Fruit fly (Drosophila melanogaster): ENCODE measurements around the gene CG8925.

The CG8925 gene

dm6 chr3R:16212859-16213708 lies 41.3 kb downstream of the CG8925 start (continued):
- peak; percentile 52 for TF ChIP-seq esn (GFP tag; optimal IDR thresholded peaks at IDR 0.05)
- peak; percentile 25 for TF ChIP-seq acj6 (GFP tag; optimal IDR thresholded peaks at IDR 0.05)
- TF ChIP-seq cyc (GFP tag; optimal IDR thresholded peaks at IDR 0.05) = peak; percentile 43
- no peak for TF ChIP-seq CG6276 (GFP tag; optimal IDR thresholded peaks at IDR 0.05)
- no peak for TF ChIP-seq CG9139 (GFP tag; optimal IDR thresholded peaks at IDR 0.05)
- peak; percentile 34 for TF ChIP-seq lz (GFP tag; optimal IDR thresholded peaks at IDR 0.05)
- peak; percentile 41 for TF ChIP-seq CG6792 (GFP tag; optimal IDR thresholded peaks at IDR 0.05)
- peak; percentile 14 for TF ChIP-seq achi (GFP tag; optimal IDR thresholded peaks at IDR 0.05)
- no peak for TF ChIP-seq fkh (GFP tag; optimal IDR thresholded peaks at IDR 0.05)
- TF ChIP-seq CG15336 (GFP tag; IDR thresholded peaks at IDR 0.05) = peak; percentile 19
- peak; percentile 30 for TF ChIP-seq fd59A (GFP tag; optimal IDR thresholded peaks at IDR 0.05)
- peak; percentile 11 for TF ChIP-seq CG8632 (GFP tag; optimal IDR thresholded peaks at IDR 0.05)
- peak in 1 of 2 experiments; percentile 28 for TF ChIP-seq ss (GFP tag; optimal IDR thresholded peaks at IDR 0.05)
- TF ChIP-seq Eip93F (GFP tag; optimal IDR thresholded peaks at IDR 0.05) = no peak
- peak; percentile 78 for TF ChIP-seq CG6808 (GFP tag; optimal IDR thresholded peaks at IDR 0.05)
- peak; percentile 49 for TF ChIP-seq Ets96B (tag; optimal IDR thresholded peaks at IDR 0.05)
- TF ChIP-seq dsx (GFP tag; optimal IDR thresholded peaks at IDR 0.05; ENCODE audit: poor library complexity, severe bottlenecking) = peak; percentile 13
- TF ChIP-seq Hr38 (GFP tag; optimal IDR thresholded peaks at IDR 0.05) = no peak
- TF ChIP-seq dac (GFP tag; optimal IDR thresholded peaks at IDR 0.05) = no peak
- TF ChIP-seq CG32006 (GFP tag; optimal IDR thresholded peaks at IDR 0.05) = peak; percentile 49
- TF ChIP-seq CG11902 (GFP tag; optimal IDR thresholded peaks at IDR 0.05) = peak; percentile 37
- TF ChIP-seq vri (GFP tag; optimal IDR thresholded peaks at IDR 0.05) = no peak
- peak; percentile 5 for TF ChIP-seq pdm3 (GFP tag; optimal IDR thresholded peaks at IDR 0.05)
- peak; percentile 62 for TF ChIP-seq Eip75B (GFP tag; optimal IDR thresholded peaks at IDR 0.05)

dm6 chr3R:16213792-16214473 lies 42.1 kb downstream of the CG8925 start:
- TF ChIP-seq OdsH (GFP tag; optimal IDR thresholded peaks at IDR 0.05) (peak; percentile 32), CG16779 (tag; optimal IDR thresholded peaks at IDR 0.05) (no peak), acj6 (GFP tag; optimal IDR thresholded peaks at IDR 0.05) (no peak), CG32006 (GFP tag; optimal IDR thresholded peaks at IDR 0.05) (peak; percentile 45), CG10631 (GFP tag; optimal IDR thresholded peaks at IDR 0.05) (no peak), spab (GFP tag; optimal IDR thresholded peaks at IDR 0.05) (no peak), CG6808 (GFP tag; optimal IDR thresholded peaks at IDR 0.05) (no peak), CG1621 (tag; optimal IDR thresholded peaks at IDR 0.05) (no peak), CG3032 (tag; optimal IDR thresholded peaks at IDR 0.05) (no peak), fd85E (GFP tag; optimal IDR thresholded peaks at IDR 0.05) (no peak), CG8632 (GFP tag; optimal IDR thresholded peaks at IDR 0.05) (no peak), CG34406 (GFP tag; optimal IDR thresholded peaks at IDR 0.05) (no peak), vri (GFP tag; optimal IDR thresholded peaks at IDR 0.05) (no peak), fd59A (GFP tag; optimal IDR thresholded peaks at IDR 0.05) (no peak), CG3919 (GFP tag; optimal IDR thresholded peaks at IDR 0.05) (no peak), CG9139 (GFP tag; optimal IDR thresholded peaks at IDR 0.05) (no peak), Sox102F (GFP tag; optimal IDR thresholded peaks at IDR 0.05) (no peak), Gug (GFP tag; IDR thresholded peaks at IDR 0.05) (no peak), CG10669 (GFP tag; optimal IDR thresholded peaks at IDR 0.05) (no peak), Smox (GFP tag; optimal IDR thresholded peaks at IDR 0.05) (no peak), salr (GFP tag; optimal IDR thresholded peaks at IDR 0.05) (no peak), Ets21C (GFP tag; optimal IDR thresholded peaks at IDR 0.05) (no peak), CG6792 (GFP tag; optimal IDR thresholded peaks at IDR 0.05) (no peak), pdm3 (GFP tag; optimal IDR thresholded peaks at IDR 0.05) (no peak), CG6163 (GFP tag; IDR thresholded peaks at IDR 0.05) (no peak), Lpt (GFP tag; optimal IDR thresholded peaks at IDR 0.05) (no peak), CG8319 (GFP tag; optimal IDR thresholded peaks at IDR 0.05) (no peak), dac (GFP tag; optimal IDR thresholded peaks at IDR 0.05) (no peak), achi (GFP tag; optimal IDR thresholded peaks at IDR 0.05) (no peak), Sox14 (GFP tag; optimal IDR thresholded peaks at IDR 0.05) (no peak), Hr4 (GFP tag; optimal IDR thresholded peaks at IDR 0.05) (no peak), CG7368 (GFP tag; optimal IDR thresholded peaks at IDR 0.05) (no peak), CG4318 (GFP tag; optimal IDR thresholded peaks at IDR 0.05) (peak; percentile 32), esn (GFP tag; optimal IDR thresholded peaks at IDR 0.05) (no peak), Hr38 (GFP tag; optimal IDR thresholded peaks at IDR 0.05) (no peak)
